Fruit fly (Drosophila melanogaster) whole organism, prepupa: ENCODE data around the gene Ldh.

Source experiments
- Blimp-1 ChIP-seq: fragments of 200-800 bp; sonication (Bioruptor generic); optimal IDR thresholded peaks from 3 replicates; lab custom pipeline; 2017; ENCODE audit warnings: missing biosample characterization, missing genetic modification characterization, mild to moderate bottlenecking, moderate library complexity, missing genetic modification reagents
- CG10669 ChIP-seq: fragments of 200-800 bp; sonication (Bioruptor generic); optimal IDR thresholded peaks from 3 replicates; lab custom pipeline; 2018; ENCODE audit warnings: missing biosample characterization, mild to moderate bottlenecking, missing genetic modification characterization, moderate library complexity
- CG11294 ChIP-seq: fragments of 200-800 bp; sonication (Bioruptor generic); IDR thresholded peaks from 2 replicates; pipeline ENCODE4 v1.3.6; 2022; ENCODE audit warnings: missing biosample characterization, missing genetic modification characterization
- CG11762 ChIP-seq: fragments of 200-800 bp; sonication (Bioruptor generic); optimal IDR thresholded peaks from 3 replicates; lab custom pipeline; 2016; ENCODE audit warnings: missing biosample characterization, missing genetic modification characterization; ENCODE audit not compliant: insufficient read depth
- CG11902 ChIP-seq: fragments of 200-800 bp; sonication (Bioruptor generic); optimal IDR thresholded peaks from 3 replicates; lab custom pipeline; 2016; ENCODE audit warnings: missing biosample characterization, missing genetic modification characterization
- CG15336 ChIP-seq: fragments of 200-800 bp; sonication (Bioruptor generic); IDR thresholded peaks from 2 replicates; pipeline ENCODE4 v1.3.6; 2022; ENCODE audit warnings: missing biosample characterization, missing genetic modification characterization
- CG1621 ChIP-seq: fragments of 200-800 bp; sonication (Bioruptor generic); optimal IDR thresholded peaks from 3 replicates; lab custom pipeline; 2018; ENCODE audit warnings: missing biosample characterization, mild to moderate bottlenecking, missing genetic modification characterization
- CG3032 ChIP-seq: fragments of 200-800 bp; optimal IDR thresholded peaks from 2 replicates; lab custom pipeline; 2019; ENCODE audit warnings: missing biosample characterization, mild to moderate bottlenecking, missing genetic modification characterization, moderate library complexity
- CG32006 ChIP-seq: fragments of 200-800 bp; sonication (Bioruptor generic); optimal IDR thresholded peaks from 3 replicates; lab custom pipeline; 2017; ENCODE audit warnings: missing biosample characterization, mild to moderate bottlenecking, missing genetic modification characterization
- CG3919 ChIP-seq: fragments of 200-800 bp; sonication (Bioruptor generic); optimal IDR thresholded peaks from 3 replicates; lab custom pipeline; 2016; ENCODE audit warnings: missing biosample characterization, missing genetic modification characterization
- CG4318 ChIP-seq: fragments of 200-800 bp; sonication (Bioruptor generic); optimal IDR thresholded peaks from 3 replicates; lab custom pipeline; 2017; ENCODE audit warnings: missing biosample characterization, mild to moderate bottlenecking, missing genetic modification characterization
- CG6163 ChIP-seq: fragments of 200-800 bp; sonication (Bioruptor generic); IDR thresholded peaks from 3 replicates; pipeline ENCODE4 v1.3.6; 2022; ENCODE audit warnings: missing biosample characterization, missing genetic modification characterization
- CG6276 ChIP-seq: fragments of 200-800 bp; sonication (Bioruptor generic); optimal IDR thresholded peaks from 2 replicates; lab custom pipeline; 2017; ENCODE audit warnings: missing biosample characterization, mild to moderate bottlenecking, missing genetic modification characterization
- CG6792 ChIP-seq: fragments of 200-800 bp; sonication (Bioruptor generic); optimal IDR thresholded peaks from 3 replicates; lab custom pipeline; 2016; ENCODE audit warnings: missing biosample characterization, missing genetic modification characterization
- CG6808 ChIP-seq: fragments of 200-800 bp; sonication (Bioruptor generic); optimal IDR thresholded peaks from 3 replicates; lab custom pipeline; 2017; ENCODE audit warnings: missing biosample characterization, missing genetic modification characterization, mild to moderate bottlenecking, moderate library complexity, missing genetic modification reagents
- CG6854 ChIP-seq: fragments of 200-800 bp; sonication (Bioruptor generic); optimal IDR thresholded peaks from 2 replicates; lab custom pipeline; 2017; ENCODE audit warnings: missing biosample characterization, mild to moderate bottlenecking, missing genetic modification characterization
- CG7368 ChIP-seq: fragments of 200-800 bp; sonication (Bioruptor generic); optimal IDR thresholded peaks from 3 replicates; lab custom pipeline; 2016; ENCODE audit warnings: missing biosample characterization, missing genetic modification characterization
- CG8119 ChIP-seq: fragments of 200-800 bp; sonication (Bioruptor generic); IDR thresholded peaks from 3 replicates; pipeline ENCODE4 v1.3.6; 2022; ENCODE audit warnings: missing biosample characterization, missing genetic modification characterization
- CG8319 ChIP-seq: fragments of 200-800 bp; sonication (Bioruptor generic); optimal IDR thresholded peaks from 3 replicates; lab custom pipeline; 2016; ENCODE audit warnings: missing biosample characterization, missing genetic modification characterization
- CG8632 ChIP-seq: fragments of 200-800 bp; sonication (Bioruptor generic); optimal IDR thresholded peaks from 3 replicates; lab custom pipeline; 2016; ENCODE audit warnings: missing biosample characterization, missing genetic modification characterization
- Eip78C ChIP-seq: fragments of 200-800 bp; sonication (Bioruptor generic); peaks from one replicate; lab custom pipeline; 2016; ENCODE audit warnings: missing biosample characterization, missing genetic modification characterization
- Eip93F ChIP-seq: fragments of 200-800 bp; sonication (Bioruptor generic); optimal IDR thresholded peaks from 2 replicates; lab custom pipeline; 2016; ENCODE audit warnings: missing biosample characterization, mild to moderate bottlenecking, missing genetic modification characterization
- Ets21C ChIP-seq: fragments of 200-800 bp; sonication (Bioruptor generic); optimal IDR thresholded peaks from 3 replicates; lab custom pipeline; 2016; ENCODE audit warnings: missing biosample characterization, missing genetic modification characterization
- Ets96B ChIP-seq: fragments of 200-800 bp; optimal IDR thresholded peaks from 2 replicates; lab custom pipeline; 2019; ENCODE audit warnings: missing biosample characterization, mild to moderate bottlenecking, missing genetic modification characterization, moderate library complexity
- Gug ChIP-seq: fragments of 200-800 bp; sonication (Bioruptor generic); IDR thresholded peaks from 2 replicates; pipeline ENCODE4 v1.3.6; 2022; ENCODE audit warnings: missing biosample characterization, missing genetic modification characterization
- Hr38 ChIP-seq: sonication (Bioruptor generic); optimal IDR thresholded peaks from 2 replicates; lab custom pipeline; 2016; ENCODE audit warnings: missing biosample characterization, missing genetic modification characterization
- Hr39 ChIP-seq: fragments of 200-800 bp; sonication (Bioruptor generic); optimal IDR thresholded peaks from 2 replicates; lab custom pipeline; 2016; ENCODE audit warnings: missing biosample characterization, missing genetic modification characterization
- Hr4 ChIP-seq: fragments of 200-800 bp; sonication (Bioruptor generic); optimal IDR thresholded peaks from 3 replicates; lab custom pipeline; 2016; ENCODE audit warnings: missing biosample characterization, missing genetic modification characterization
- Lpt ChIP-seq: fragments of 200-800 bp; sonication (Bioruptor generic); optimal IDR thresholded peaks from 3 replicates; lab custom pipeline; 2016; ENCODE audit warnings: missing biosample characterization, missing genetic modification characterization
- Met ChIP-seq: fragments of 200-800 bp; sonication (Bioruptor generic); optimal IDR thresholded peaks from 3 replicates; lab custom pipeline; 2016; ENCODE audit warnings: missing biosample characterization, missing genetic modification characterization
- OdsH ChIP-seq: fragments of 200-800 bp; sonication (Bioruptor generic); optimal IDR thresholded peaks from 3 replicates; lab custom pipeline; 2016; ENCODE audit warnings: missing biosample characterization, missing genetic modification characterization
- Smox ChIP-seq: fragments of 200-800 bp; sonication (Bioruptor generic); optimal IDR thresholded peaks from 3 replicates; lab custom pipeline; 2016; ENCODE audit warnings: missing biosample characterization, missing genetic modification characterization
- Sox102F ChIP-seq: fragments of 200-800 bp; sonication (Bioruptor generic); optimal IDR thresholded peaks from 2 replicates; lab custom pipeline; 2016; ENCODE audit warnings: missing biosample characterization, mild to moderate bottlenecking, missing genetic modification characterization
- Sox14 ChIP-seq: fragments of 200-800 bp; sonication (Bioruptor generic); optimal IDR thresholded peaks from 3 replicates; lab custom pipeline; 2016; ENCODE audit warnings: missing biosample characterization, missing genetic modification characterization
- Sox15 ChIP-seq: fragments of 200-800 bp; sonication (Bioruptor generic); optimal IDR thresholded peaks from 3 replicates; lab custom pipeline; 2016; ENCODE audit warnings: missing biosample characterization, missing genetic modification characterization
- achi ChIP-seq: fragments of 200-800 bp; sonication (Bioruptor generic); optimal IDR thresholded peaks from 3 replicates; lab custom pipeline; 2016; ENCODE audit warnings: missing biosample characterization, missing genetic modification characterization
- acj6 ChIP-seq: fragments of 200-800 bp; sonication (Bioruptor generic); optimal IDR thresholded peaks from 3 replicates; lab custom pipeline; 2016; ENCODE audit warnings: missing biosample characterization, missing genetic modification characterization
- cyc ChIP-seq: fragments of 200-800 bp; sonication (Bioruptor generic); optimal IDR thresholded peaks from 3 replicates; lab custom pipeline; 2016; ENCODE audit warnings: missing biosample characterization, missing genetic modification characterization
- dac ChIP-seq: fragments of 200-800 bp; sonication (Bioruptor generic); optimal IDR thresholded peaks from 2 replicates; lab custom pipeline; 2017; ENCODE audit warnings: missing biosample characterization, mild to moderate bottlenecking, missing genetic modification characterization
- dsx ChIP-seq: fragments of 200-800 bp; optimal IDR thresholded peaks from 3 replicates; lab custom pipeline; 2019; ENCODE audit warnings: missing biosample characterization, mild to moderate bottlenecking, missing genetic modification characterization, moderate library complexity; ENCODE audit not compliant: poor library complexity, severe bottlenecking
- eg ChIP-seq: fragments of 200-800 bp; sonication (Bioruptor generic); IDR thresholded peaks from 3 replicates; pipeline ENCODE4 v1.3.6; 2022; ENCODE audit warnings: missing biosample characterization, missing genetic modification characterization
- fd59A ChIP-seq: fragments of 200-800 bp; sonication (Bioruptor generic); optimal IDR thresholded peaks from 2 replicates; lab custom pipeline; 2017; ENCODE audit warnings: missing biosample characterization, mild to moderate bottlenecking, missing genetic modification characterization, missing genetic modification reagents
- lz ChIP-seq: fragments of 200-800 bp; sonication (Bioruptor generic); optimal IDR thresholded peaks from 3 replicates; lab custom pipeline; 2016; ENCODE audit warnings: missing biosample characterization, missing genetic modification characterization
- net ChIP-seq: fragments of 200-800 bp; sonication (Bioruptor generic); optimal IDR thresholded peaks from 3 replicates; lab custom pipeline; 2016; ENCODE audit warnings: missing biosample characterization, missing genetic modification characterization
- pdm3 ChIP-seq: fragments of 200-800 bp; sonication (Bioruptor generic); optimal IDR thresholded peaks from 3 replicates; lab custom pipeline; 2016; ENCODE audit warnings: missing biosample characterization, missing genetic modification characterization
- spab ChIP-seq: fragments of 200-800 bp; sonication (Bioruptor generic); optimal IDR thresholded peaks from 2 replicates; lab custom pipeline; 2017; ENCODE audit warnings: missing biosample characterization, mild to moderate bottlenecking, missing genetic modification characterization, missing genetic modification reagents
- ss ChIP-seq, 2 experiments: fragments of 200-800 bp; sonication (Bioruptor generic); optimal IDR thresholded peaks; 2 replicates in 1 of 2; 3 replicates in 1 of 2; lab custom pipeline; 2017 to 2018; ENCODE audit warnings: mild to moderate bottlenecking in 2 of 2, missing biosample characterization in 2 of 2, missing genetic modification characterization in 2 of 2, moderate library complexity in 1 of 2
- svp ChIP-seq: fragments of 200-800 bp; sonication (Bioruptor generic); peaks from one replicate; lab custom pipeline; 2016; ENCODE audit warnings: missing biosample characterization, missing genetic modification characterization

Ldh gene

DNA sequence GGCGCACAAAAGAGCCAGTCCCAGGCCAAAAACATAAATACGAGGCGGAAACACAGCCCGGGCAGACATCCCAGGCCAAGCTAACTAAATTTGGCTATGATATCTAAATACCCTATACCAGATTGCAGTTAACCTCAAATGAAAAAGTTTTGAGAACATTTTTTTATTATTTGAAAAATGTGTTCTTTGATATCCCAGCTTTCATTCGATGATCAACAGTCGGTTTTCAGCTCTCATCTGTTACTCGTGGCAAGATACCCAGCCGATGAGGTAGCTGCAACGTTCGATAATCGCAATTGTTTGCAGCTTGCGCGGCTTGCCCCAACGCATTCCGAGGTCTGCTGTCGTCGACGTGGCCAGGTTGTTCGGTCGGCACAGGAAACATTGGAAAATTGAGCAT, 44.8 kb upstream of the Ldh start (continued):
- TF ChIP-seq Sox14 (GFP tag; lab: Kevin White, UChicago) (peak; percentile 9), CG8119 (GFP tag; lab: Robert Waterston, UW) (peak; percentile 73), Eip93F (GFP tag; lab: Kevin White, UChicago) (no peak), dsx (GFP tag; lab: Kevin White, UChicago) (no peak), Met (GFP tag; lab: Kevin White, UChicago) (no peak), fd59A (GFP tag; lab: Kevin White, UChicago) (no peak), CG6792 (no peak)

DNA sequence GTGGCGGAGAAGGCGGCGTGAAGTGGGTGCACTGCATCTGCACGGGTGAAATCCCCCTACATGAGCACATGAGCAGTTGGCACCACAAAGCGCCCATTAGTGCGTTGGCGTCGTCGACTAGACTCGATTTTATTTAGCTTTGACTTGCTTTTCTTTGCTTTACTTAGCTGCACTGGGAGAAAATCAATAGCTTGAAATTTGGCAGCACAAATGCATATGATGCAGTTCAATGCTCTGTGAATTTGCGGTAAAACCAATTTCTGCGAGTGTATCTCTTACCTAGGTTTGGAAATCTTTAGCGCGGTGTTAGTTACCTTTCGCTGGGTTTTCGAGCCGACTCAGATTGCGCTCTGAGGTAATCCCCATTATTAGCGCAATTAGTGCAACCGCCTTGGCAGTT, 42.4 kb upstream of the Ldh start:
- TF ChIP-seq Ets96B (no peak), CG8632 (GFP tag; lab: Kevin White, UChicago) (no peak), CG1621 (tag; lab: Kevin White, UChicago) (no peak), Sox15 (GFP tag; lab: Kevin White, UChicago) (no peak), CG3919 (GFP tag; lab: Kevin White, UChicago) (peak; percentile 27), CG6163 (GFP tag; lab: Robert Waterston, UW) (0 out of 3 replicates have a peak, but pooled peaks have one; percentile 9), CG6854 (GFP tag; lab: Kevin White, UChicago) (no peak), Sox102F (GFP tag; lab: Kevin White, UChicago) (no peak), achi (GFP tag; lab: Kevin White, UChicago) (no peak), Met (GFP tag; lab: Kevin White, UChicago) (no peak), dsx (GFP tag; lab: Kevin White, UChicago) (no peak), CG8319 (no peak), Lpt (no peak), CG11294 (GFP tag; lab: Robert Waterston, UW) (no peak), CG4318 (GFP tag; lab: Kevin White, UChicago) (peak; percentile 2), acj6 (GFP tag; lab: Kevin White, UChicago) (no peak), dac (GFP tag; lab: Kevin White, UChicago) (no peak), Smox (GFP tag; lab: Kevin White, UChicago) (no peak), OdsH (no peak), CG32006 (peak; percentile 44), eg (GFP tag; lab: Robert Waterston, UW) (peak; percentile 58), ss (GFP tag; optimal IDR thresholded peaks at IDR 0.05; lab: Kevin White, UChicago) (no peak), Hr38 (GFP tag; lab: Kevin White, UChicago) (no peak), Ets21C (GFP tag; lab: Kevin White, UChicago) (no peak), CG6808 (no peak), CG11762 (no peak), CG8119 (GFP tag; lab: Robert Waterston, UW) (no peak), CG3032 (tag; lab: Kevin White, UChicago) (no peak), pdm3 (GFP tag; lab: Kevin White, UChicago) (no peak), CG6792 (no peak), fd59A (GFP tag; lab: Kevin White, UChicago) (no peak), Gug (GFP tag; lab: Robert Waterston, UW) (no peak), Hr39 (no peak), CG10669 (GFP tag; lab: Kevin White, UChicago) (no peak), CG11902 (GFP tag; lab: Kevin White, UChicago) (no peak), Hr4 (GFP tag; lab: Kevin White, UChicago) (peak; percentile 63), Eip78C (GFP tag; lab: Kevin White, UChicago) (peak; percentile 39), CG15336 (GFP tag; lab: Robert Waterston, UW) (0 out of 2 replicates have a peak, but pooled peaks have one; percentile 12), spab (GFP tag; lab: Kevin White, UChicago) (no peak), CG6276 (GFP tag; lab: Kevin White, UChicago) (peak; percentile 37), Blimp-1 (GFP tag; lab: Kevin White, UChicago) (no peak), svp (no peak), CG7368 (GFP tag; lab: Kevin White, UChicago) (no peak), cyc (GFP tag; lab: Kevin White, UChicago) (no peak), lz (GFP tag; lab: Kevin White, UChicago) (no peak), net (GFP tag; lab: Kevin White, UChicago) (no peak)
